Worm (Caenorhabditis elegans): ENCODE data around the gene C54F6.20.

ce11 chrV:7553873-7554362 lies 29.4 kb downstream of the C54F6.20 start, which contains the start of gene ttr-10:
- TF ChIP-seq klf-2 (GFP tag; conservative IDR thresholded peaks at IDR 0.05) (no peak), ztf-23 (GFP tag; IDR thresholded peaks at IDR 0.05) (no peak)
